Fruit fly (Drosophila melanogaster) Kc167 (cell line): Measurements from ENCODE around the gene sra.

Experiments used
- insv ChIP-seq: fragments of >200 bp; optimal IDR thresholded peaks from 3 replicates; lab custom pipeline; 2018; ENCODE audit warnings: missing external identifiers
- ttk ChIP-seq: sonication (Bioruptor generic); optimal IDR thresholded peaks from 2 replicates; lab custom pipeline; 2017; ENCODE audit warnings: missing external identifiers

DNA sequence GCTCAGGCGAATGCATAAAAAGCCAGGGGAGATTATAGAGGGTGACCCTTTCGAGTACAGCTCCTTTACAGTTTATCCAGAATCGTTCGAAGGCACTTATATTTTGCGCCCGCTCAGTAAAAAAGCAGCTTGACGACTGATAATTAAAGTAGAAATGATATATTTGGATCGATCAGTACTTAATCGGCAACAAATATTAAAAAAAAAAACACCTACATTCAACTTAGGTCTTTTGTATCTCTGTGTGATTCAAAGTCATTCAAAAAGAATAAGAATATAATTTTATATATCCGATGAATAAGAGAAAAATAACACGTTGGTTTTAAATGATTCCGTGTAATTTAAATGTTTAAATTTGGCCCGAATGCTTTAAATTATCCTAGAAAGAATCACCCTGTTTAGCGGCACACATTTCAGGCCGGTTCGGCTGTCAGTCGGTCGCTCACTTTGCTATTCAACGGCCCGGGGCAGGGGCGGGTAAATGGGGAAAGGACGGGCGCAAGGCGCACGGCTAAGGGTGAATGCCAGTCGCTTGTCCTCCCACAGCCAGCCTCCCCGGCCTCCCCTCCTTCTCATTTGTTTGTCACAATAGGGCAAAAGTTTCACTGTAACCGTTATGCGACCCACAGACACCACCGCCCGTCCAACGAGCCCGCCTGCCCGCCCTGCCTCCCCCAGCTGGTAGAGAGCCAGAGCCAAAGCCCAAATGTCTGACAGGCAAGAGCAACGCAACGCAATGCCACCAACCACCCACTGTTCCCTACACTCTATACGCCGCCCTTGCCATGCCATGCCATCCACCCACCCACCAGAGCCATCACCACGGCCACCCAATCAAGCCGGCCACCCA, 26.3 kb downstream of the sra start:
- TF ChIP-seq insv (lab: Kevin White, UChicago) = no peak
- no peak for TF ChIP-seq ttk
